Worm (Caenorhabditis elegans): ENCODE results near the gene str-121.
"Not testable (repeated sequence)": the region's sequence is repeated elsewhere in the genome, so short reads cannot be mapped to it uniquely, and the experiment has no call there.

DNA sequence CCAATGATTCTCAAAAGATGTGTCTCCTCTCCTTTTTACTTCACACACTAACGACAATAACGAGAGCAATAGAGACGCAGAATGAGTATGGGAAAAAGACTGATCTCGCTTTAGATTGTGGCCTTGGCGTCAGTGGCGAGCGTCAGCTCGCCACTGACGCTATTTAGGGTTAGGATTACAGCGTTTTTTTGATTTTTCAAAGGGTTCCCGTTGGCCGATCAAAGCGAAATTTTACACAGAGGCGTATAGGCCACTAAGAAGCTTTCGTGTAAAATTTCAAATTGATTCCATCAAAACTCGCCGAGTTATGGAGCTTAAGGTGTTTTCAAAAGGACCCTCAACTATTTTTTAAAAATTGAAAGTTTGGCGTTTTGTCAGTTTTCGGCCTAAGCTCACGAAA is 41.8 kb downstream of the str-121 start, which contains the start of gene DC2.5:
- TF ChIP-seq nhr-237 (tag; optimal IDR thresholded peaks at IDR 0.05); ceh-28 (tag; optimal IDR thresholded peaks at IDR 0.05); ama-1 (optimal IDR thresholded peaks at IDR 0.05); fos-1 (tag; optimal IDR thresholded peaks at IDR 0.05); egl-5 (tag; optimal IDR thresholded peaks at IDR 0.05); nhr-23 (tag; optimal IDR thresholded peaks at IDR 0.05): not testable (repeated sequence)
